Worm (Caenorhabditis elegans) whole organism, L4/young adult: ENCODE results near the gene sdz-35.
"Not testable (repeated sequence)": the region's sequence is repeated elsewhere in the genome, so short reads cannot be mapped to it uniquely, and the experiment has no call there.

ENCODE experiments used
- W03F9.2 ChIP-seq: fragments of 150-350 bp; optimal IDR thresholded peaks from 2 replicates; lab custom pipeline; 2014; ENCODE audit warnings: missing biosample characterization, missing genetic modification characterization
- dao-5 ChIP-seq: sonication (generic microtip); optimal IDR thresholded peaks from 2 replicates; lab custom pipeline; 2016; ENCODE audit warnings: missing genotype, missing genetic modification characterization, moderate library complexity, missing compliant biosample characterization
- him-1 ChIP-seq: sonication (generic microtip); optimal IDR thresholded peaks from 2 replicates; lab custom pipeline; 2016; ENCODE audit warnings: missing genotype, missing genetic modification reagents, missing genetic modification characterization, missing compliant biosample characterization

DNA sequence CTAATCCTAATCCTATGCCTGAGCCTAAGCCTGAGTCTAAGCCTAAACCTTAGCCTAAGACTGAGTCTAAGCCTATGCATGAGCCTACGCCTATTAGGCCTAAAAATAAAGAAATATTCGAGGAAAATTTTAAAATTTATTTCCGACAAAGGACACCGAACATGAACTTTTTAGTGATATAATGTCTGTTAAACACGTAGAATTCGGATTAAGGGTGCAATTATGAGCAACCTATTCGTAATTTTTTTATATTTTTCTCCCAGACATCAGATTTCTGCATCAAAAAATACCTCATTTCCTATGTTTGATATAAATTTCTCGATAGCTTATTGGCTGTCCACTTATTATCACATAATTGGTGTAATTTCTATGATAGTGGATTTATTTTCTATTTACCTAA lies 19.5 kb downstream of the sdz-35 start, which contains the start of gene Y27F2A.11:
- TF ChIP-seq W03F9.2; dao-5 (tag; lab: Kevin White, UChicago); him-1 (tag; lab: Kevin White, UChicago): not testable (repeated sequence)
